Worm (Caenorhabditis elegans): ENCODE results near the gene lips-13.

Gene lips-13

DNA sequence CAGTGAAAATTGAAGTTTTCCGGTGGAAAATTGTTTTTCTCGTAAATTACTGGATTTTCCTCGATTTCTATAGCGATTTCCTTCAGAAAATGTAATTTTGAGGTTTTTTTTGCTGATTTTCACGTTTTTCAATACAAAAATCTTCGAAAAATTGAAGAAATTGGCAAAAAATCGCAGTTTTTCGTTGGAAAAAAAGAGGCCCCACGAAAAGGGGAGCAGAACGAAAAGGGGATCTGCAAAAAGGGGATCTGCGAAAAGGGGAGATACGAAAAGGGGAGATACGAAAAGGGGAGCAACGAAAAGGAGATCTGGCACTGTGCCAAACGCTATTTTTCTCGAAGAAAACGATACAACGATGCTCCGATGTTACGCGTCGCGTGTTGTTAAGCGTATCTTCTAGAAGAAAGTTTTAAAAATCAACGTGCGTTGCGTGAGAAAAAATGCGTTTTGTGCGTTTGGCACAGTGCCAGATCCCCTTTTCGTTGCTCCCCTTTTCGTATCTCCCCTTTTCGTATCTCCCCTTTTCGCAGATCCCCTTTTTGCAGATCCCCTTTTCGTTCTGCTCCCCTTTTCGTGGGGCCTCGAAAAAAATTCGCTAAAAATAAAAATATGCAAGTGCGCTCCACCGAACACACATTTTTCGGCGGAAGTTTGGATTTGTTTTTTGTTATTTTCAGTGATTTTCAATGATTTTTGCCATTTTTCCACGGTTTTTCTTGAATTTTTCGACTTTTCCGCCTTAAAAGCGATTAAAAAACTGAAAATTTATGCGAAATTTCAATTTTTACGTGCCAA lies 16.7 kb upstream of the lips-13 start:
- TF ChIP-seq cnd-1 (tag; optimal IDR thresholded peaks at IDR 0.05): peak; percentile 5
- peak; percentile 47 for TF ChIP-seq sptf-1 (tag; optimal IDR thresholded peaks at IDR 0.05)

DNA sequence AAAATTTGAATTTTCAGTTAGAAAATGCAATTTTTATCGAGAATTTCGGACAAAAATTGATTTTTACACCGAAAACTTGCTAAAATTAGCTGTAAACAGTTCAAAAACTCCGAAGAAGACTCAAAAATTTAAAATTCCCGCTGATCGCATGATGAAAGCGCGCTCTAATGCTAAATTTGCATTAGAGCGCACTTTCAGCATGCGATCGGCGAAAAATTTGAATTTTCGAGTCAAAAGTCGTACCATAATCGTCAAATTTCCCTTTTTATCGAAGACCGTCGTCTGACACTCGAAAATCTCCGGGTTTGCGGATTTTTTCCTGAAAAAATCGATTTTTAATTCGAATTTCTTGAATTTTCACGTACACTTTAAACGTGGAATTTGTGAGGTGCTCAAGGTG lies 15.5 kb upstream of the lips-13 start:
- TF ChIP-seq ceh-83 (GFP tag; optimal IDR thresholded peaks at IDR 0.05) (no peak), ztf-11 (tag; optimal IDR thresholded peaks at IDR 0.05) (no peak), sem-2 (GFP tag; optimal IDR thresholded peaks at IDR 0.05) (no peak), nhr-12 (tag; optimal IDR thresholded peaks at IDR 0.05) (no peak), blmp-1 (tag; optimal IDR thresholded peaks at IDR 0.05) (no peak), mls-2 (tag; optimal IDR thresholded peaks at IDR 0.05) (no peak), ham-2 (GFP tag; optimal IDR thresholded peaks at IDR 0.05) (no peak), lin-13 (tag; optimal IDR thresholded peaks at IDR 0.05) (no peak), nhr-28 (tag; optimal IDR thresholded peaks at IDR 0.05) (no peak), mab-5 (tag; optimal IDR thresholded peaks at IDR 0.05) (no peak), elt-1 (tag; optimal IDR thresholded peaks at IDR 0.05; ENCODE audit: borderline replicate concordance, insufficient read depth) (no peak)

DNA sequence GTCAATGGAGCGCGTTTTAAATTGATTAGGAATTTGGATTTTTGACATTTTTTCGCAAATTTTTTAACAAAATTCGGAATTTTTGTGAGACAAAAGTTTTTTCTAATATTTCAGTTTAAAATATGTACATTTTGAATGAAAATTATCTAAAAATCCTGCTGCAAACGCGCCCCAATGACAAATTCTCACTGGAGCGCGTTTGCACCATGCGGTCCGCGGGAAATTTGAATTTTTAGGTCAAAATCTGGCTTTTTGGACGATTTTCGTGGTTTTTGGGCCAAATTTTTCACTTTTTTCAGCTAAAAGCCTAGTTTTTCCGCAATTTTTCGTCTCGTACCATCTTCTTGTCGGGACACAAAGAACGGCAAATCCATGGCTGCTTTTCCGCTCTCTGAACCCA lies 14.9 kb upstream of the lips-13 start:
- TF ChIP-seq mls-2 (tag; optimal IDR thresholded peaks at IDR 0.05) (no peak), ceh-83 (GFP tag; optimal IDR thresholded peaks at IDR 0.05) (no peak), drap-1 (GFP tag; optimal IDR thresholded peaks at IDR 0.05) (no peak), lsy-2 (tag; optimal IDR thresholded peaks at IDR 0.05) (no peak), blmp-1 (tag; optimal IDR thresholded peaks at IDR 0.05) (no peak), lin-13 (tag; optimal IDR thresholded peaks at IDR 0.05) (no peak), ham-2 (GFP tag; optimal IDR thresholded peaks at IDR 0.05) (no peak), ceh-43 (GFP tag; optimal IDR thresholded peaks at IDR 0.05) (no peak), flh-1 (GFP tag; optimal IDR thresholded peaks at IDR 0.05) (no peak), hlh-1 (tag; optimal IDR thresholded peaks at IDR 0.05) (no peak), sptf-1 (tag; optimal IDR thresholded peaks at IDR 0.05) (no peak), ces-1 (GFP tag; optimal IDR thresholded peaks at IDR 0.05) (no peak), nhr-76 (tag; optimal IDR thresholded peaks at IDR 0.05) (no peak), lin-32 (GFP tag; optimal IDR thresholded peaks at IDR 0.05) (no peak), bed-3 (GFP tag; optimal IDR thresholded peaks at IDR 0.05) (no peak), unc-62 (GFP tag; optimal IDR thresholded peaks at IDR 0.05) (no peak), ceh-39 (tag; optimal IDR thresholded peaks at IDR 0.05) (no peak), nhr-28 (tag; optimal IDR thresholded peaks at IDR 0.05) (no peak), mab-5 (tag; optimal IDR thresholded peaks at IDR 0.05) (no peak)

DNA sequence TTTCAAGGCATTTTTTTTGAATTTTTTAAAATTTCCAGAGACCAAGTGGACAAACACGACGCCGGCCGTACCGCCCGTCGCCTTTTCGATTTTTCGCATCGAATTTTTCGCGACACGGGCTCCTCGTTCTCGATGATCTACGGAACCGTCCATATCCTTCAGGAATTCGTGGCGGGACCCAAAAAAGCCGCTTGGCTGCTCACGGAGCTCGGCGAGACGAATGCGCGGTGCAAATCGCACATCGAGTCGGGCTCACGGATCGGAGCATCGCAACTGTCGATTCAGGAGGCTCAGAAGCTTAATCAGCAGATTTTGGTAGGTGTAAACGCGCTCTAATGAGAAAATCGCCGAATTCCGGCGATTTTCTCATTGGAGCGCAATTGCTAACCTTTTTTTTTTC lies 14.0 kb upstream of the lips-13 start:
- TF ChIP-seq zip-8 (tag; optimal IDR thresholded peaks at IDR 0.05) (no peak), ham-2 (GFP tag; optimal IDR thresholded peaks at IDR 0.05) (no peak), snpc-4 (tag; optimal IDR thresholded peaks at IDR 0.05) (no peak), mls-2 (tag; optimal IDR thresholded peaks at IDR 0.05) (no peak), drap-1 (GFP tag; optimal IDR thresholded peaks at IDR 0.05) (no peak), ces-1 (GFP tag; optimal IDR thresholded peaks at IDR 0.05) (no peak), nhr-12 (tag; optimal IDR thresholded peaks at IDR 0.05) (no peak), cnd-1 (tag; optimal IDR thresholded peaks at IDR 0.05) (no peak), unc-39 (tag; optimal IDR thresholded peaks at IDR 0.05) (no peak), mep-1 (tag; optimal IDR thresholded peaks at IDR 0.05) (no peak), blmp-1 (tag; optimal IDR thresholded peaks at IDR 0.05) (no peak), bed-3 (GFP tag; optimal IDR thresholded peaks at IDR 0.05) (no peak), unc-62 (GFP tag; optimal IDR thresholded peaks at IDR 0.05) (no peak), lin-13 (tag; optimal IDR thresholded peaks at IDR 0.05) (no peak), unc-120 (tag; optimal IDR thresholded peaks at IDR 0.05; ENCODE audit: poor library complexity, severe bottlenecking) (no peak), lin-32 (GFP tag; optimal IDR thresholded peaks at IDR 0.05) (no peak), ceh-43 (GFP tag; optimal IDR thresholded peaks at IDR 0.05) (no peak), lsy-2 (tag; optimal IDR thresholded peaks at IDR 0.05) (no peak), nhr-28 (tag; optimal IDR thresholded peaks at IDR 0.05) (no peak)

DNA sequence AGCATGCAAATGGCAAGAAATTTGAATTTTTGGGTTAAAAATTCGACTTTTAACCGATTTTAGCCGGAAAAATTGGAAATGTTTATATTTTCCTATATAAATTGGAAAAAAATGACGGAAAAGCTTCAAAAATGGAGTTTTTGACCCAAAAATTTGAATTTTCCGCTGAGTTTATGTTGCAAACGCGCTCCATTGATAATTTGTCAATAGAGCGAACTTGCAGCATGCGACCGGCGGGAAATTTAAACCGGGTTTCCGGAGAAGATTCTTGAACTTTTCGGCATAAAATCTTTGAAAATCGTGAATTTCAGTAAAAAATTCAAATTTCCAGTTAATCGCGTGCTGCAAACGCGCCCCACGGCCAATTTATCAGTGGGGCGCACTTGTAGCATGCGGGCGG lies 13.5 kb upstream of the lips-13 start:
- no peak for TF ChIP-seq hlh-1 (tag; optimal IDR thresholded peaks at IDR 0.05)
- no peak for TF ChIP-seq cnd-1 (tag; optimal IDR thresholded peaks at IDR 0.05)
- no peak for TF ChIP-seq mab-5 (tag; optimal IDR thresholded peaks at IDR 0.05)
- no peak for TF ChIP-seq bed-3 (GFP tag; optimal IDR thresholded peaks at IDR 0.05)
- no peak for TF ChIP-seq lsy-2 (tag; optimal IDR thresholded peaks at IDR 0.05)
- TF ChIP-seq blmp-1 (tag; optimal IDR thresholded peaks at IDR 0.05): no peak
- no peak for TF ChIP-seq drap-1 (GFP tag; optimal IDR thresholded peaks at IDR 0.05)
- TF ChIP-seq flh-1 (GFP tag; optimal IDR thresholded peaks at IDR 0.05): no peak

All from whole organism, mixed stage, embryonic.